Fruit fly (Drosophila melanogaster): ENCODE measurements around the gene Pgam5.

The Pgam5 gene

DNA sequence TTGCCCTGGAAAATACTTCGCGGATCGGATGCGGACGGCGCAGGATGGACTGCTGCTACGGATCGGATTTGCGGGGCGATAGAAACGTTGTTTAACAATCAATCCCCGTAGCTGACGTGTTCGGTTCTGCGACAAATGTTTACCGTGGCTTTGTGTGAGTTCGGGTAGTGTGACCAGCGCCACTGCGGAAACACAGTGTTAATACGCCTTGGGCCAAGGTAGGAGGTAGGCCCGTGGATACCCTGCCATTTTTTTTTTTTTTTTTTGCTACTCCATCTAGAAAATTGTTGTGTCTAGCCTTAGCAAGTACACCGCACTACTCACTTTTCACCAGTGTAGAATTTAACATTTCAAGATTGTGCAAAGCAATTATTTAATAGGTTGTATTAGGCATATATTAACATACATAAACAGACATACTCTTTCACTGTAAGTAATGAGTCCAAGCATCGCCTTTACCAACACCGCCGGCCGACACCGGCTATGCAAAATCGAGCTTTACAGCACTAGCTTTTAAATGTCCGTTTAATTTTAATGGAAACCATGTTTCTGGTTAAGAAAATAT is 11.7 kb downstream of the Pgam5 start, which contains the start of gene deltaCOP (continued):
- peak; percentile 92 for TF ChIP-seq HmgD (GFP tag; optimal IDR thresholded peaks at IDR 0.05)
- peak; percentile 20; the same call in 1 of the 2 replicates for TF ChIP-seq crol (GFP tag; IDR thresholded peaks at IDR 0.05)
- peak; percentile 55 for TF ChIP-seq CG18011 (GFP tag; optimal IDR thresholded peaks at IDR 0.05)
- TF ChIP-seq CG17568 (GFP tag; optimal IDR thresholded peaks at IDR 0.05), result no peak
- peak; percentile 70 for TF ChIP-seq trh (GFP tag; optimal IDR thresholded peaks at IDR 0.05)
- TF ChIP-seq stwl (tag; optimal IDR thresholded peaks at IDR 0.05), result peak; percentile 68
- peak; percentile 92 for TF ChIP-seq CG8944 (GFP tag; optimal IDR thresholded peaks at IDR 0.05)
- peak in 1 of 3 experiments; percentile 38 for TF ChIP-seq lola (GFP tag; optimal IDR thresholded peaks at IDR 0.05)
- no peak for TF ChIP-seq Sox102F (GFP tag; optimal IDR thresholded peaks at IDR 0.05)
- TF ChIP-seq CG3407 (GFP tag; optimal IDR thresholded peaks at IDR 0.05), result peak; percentile 62
- TF ChIP-seq Nf-YC (tag; optimal IDR thresholded peaks at IDR 0.05), result peak; percentile 60
- TF ChIP-seq sqz (GFP tag; optimal IDR thresholded peaks at IDR 0.05), result no peak
- peak; percentile 59 for TF ChIP-seq CG6272 (GFP tag; IDR thresholded peaks at IDR 0.05)
- TF ChIP-seq CG8359 (GFP tag; optimal IDR thresholded peaks at IDR 0.05; ENCODE audit: borderline replicate concordance), result no peak
- TF ChIP-seq tap (tag; optimal IDR thresholded peaks at IDR 0.05), result no peak
- no peak for TF ChIP-seq Dfd (GFP tag; optimal IDR thresholded peaks at IDR 0.05)
- TF ChIP-seq klu (GFP tag; IDR thresholded peaks at IDR 0.05), result peak; percentile 85
- no peak for TF ChIP-seq sc (optimal IDR thresholded peaks at IDR 0.05)
- no peak for TF ChIP-seq sc (GFP tag; optimal IDR thresholded peaks at IDR 0.05)
- TF ChIP-seq CG13775 (GFP tag; optimal IDR thresholded peaks at IDR 0.05), result peak; percentile 84
- peak; percentile 91 for TF ChIP-seq bab2 (GFP tag; optimal IDR thresholded peaks at IDR 0.05)
- TF ChIP-seq Atf3 (GFP tag; optimal IDR thresholded peaks at IDR 0.05), result peak; percentile 86
- TF ChIP-seq cwo (GFP tag; optimal IDR thresholded peaks at IDR 0.05), result peak; percentile 65
- TF ChIP-seq CG11723 (GFP tag; optimal IDR thresholded peaks at IDR 0.05), result peak; percentile 53
- TF ChIP-seq jing (GFP tag; optimal IDR thresholded peaks at IDR 0.05), result no peak
- peak; percentile 78 for TF ChIP-seq Taf1 (GFP tag; IDR thresholded peaks at IDR 0.05)
- peak; percentile 3 for TF ChIP-seq CG7271 (tag; optimal IDR thresholded peaks at IDR 0.05)
- peak in 1 of 2 experiments; percentile 35 for TF ChIP-seq crp (GFP tag; optimal IDR thresholded peaks at IDR 0.05)
- TF ChIP-seq CG3838 (GFP tag; optimal IDR thresholded peaks at IDR 0.05), result peak; percentile 49
- TF ChIP-seq gfzf (GFP tag; optimal IDR thresholded peaks at IDR 0.05), result peak; percentile 75
- TF ChIP-seq Max (GFP tag; optimal IDR thresholded peaks at IDR 0.05), result peak; percentile 88
- no peak for TF ChIP-seq Doc3 (GFP tag; IDR thresholded peaks at IDR 0.05; ENCODE audit: partially characterized antibody)
- peak; percentile 70; the same call in 1 of the 2 replicates for TF ChIP-seq ranshi (GFP tag; IDR thresholded peaks at IDR 0.05)
- peak; percentile 77 for TF ChIP-seq CG31388 (GFP tag; optimal IDR thresholded peaks at IDR 0.05)
- peak; percentile 93 for TF ChIP-seq lilli (GFP tag; optimal IDR thresholded peaks at IDR 0.05)
- peak; percentile 92 for TF ChIP-seq tx (GFP tag; optimal IDR thresholded peaks at IDR 0.05)
- TF ChIP-seq Dp (GFP tag; optimal IDR thresholded peaks at IDR 0.05), result peak; percentile 45
- TF ChIP-seq wor (GFP tag; IDR thresholded peaks at IDR 0.05), result peak; percentile 75
- TF ChIP-seq Poxn (GFP tag; IDR thresholded peaks at IDR 0.05), result no peak
- no peak for TF ChIP-seq Hmx (GFP tag; optimal IDR thresholded peaks at IDR 0.05)
- TF ChIP-seq CG10462 (GFP tag; optimal IDR thresholded peaks at IDR 0.05), result peak; percentile 66
- TF ChIP-seq phol (tag; optimal IDR thresholded peaks at IDR 0.05), result peak; percentile 84
- TF ChIP-seq hbn (GFP tag; IDR thresholded peaks at IDR 0.05; ENCODE audit: partially characterized antibody), result no peak
- TF ChIP-seq Rfx (GFP tag; IDR thresholded peaks at IDR 0.05), result peak; percentile 89
- TF ChIP-seq CkIIα-i1 (GFP tag; IDR thresholded peaks at IDR 0.05), result no peak
- TF ChIP-seq Hsf (GFP tag; optimal IDR thresholded peaks at IDR 0.05), result peak; percentile 92
- peak; percentile 83 for TF ChIP-seq Side (GFP tag; optimal IDR thresholded peaks at IDR 0.05)
- peak; percentile 28 for TF ChIP-seq gcm (GFP tag; optimal IDR thresholded peaks at IDR 0.05)
- no peak for TF ChIP-seq dimm (GFP tag; IDR thresholded peaks at IDR 0.05)
- peak; percentile 58 for TF ChIP-seq twi (tag; optimal IDR thresholded peaks at IDR 0.05)

All from whole organism, embryonic.